Worm (Caenorhabditis elegans) whole organism, dauer: ENCODE results near the gene klo-1.

ENCODE experiments used
- unc-62 ChIP-seq: sonication (generic microtip); optimal IDR thresholded peaks from 2 replicates; lab custom pipeline; 2017; ENCODE audit warnings: missing biosample characterization, missing genetic modification reagents, missing genetic modification characterization

klo-1 gene

ce11 chrIV:7717916-7718315 is 30.1 kb downstream of the klo-1 start, which contains the start of gene F33D4.6:
F33D4.6 (minus strand) TSS chrIV:7718016.
- TF ChIP-seq unc-62 (GFP tag; lab: Kevin White, UChicago) = no peak

ce11 chrIV:7712252-7712651 is 35.8 kb downstream of the klo-1 start:
- TF ChIP-seq unc-62 (GFP tag; lab: Kevin White, UChicago) = no peak

DNA sequence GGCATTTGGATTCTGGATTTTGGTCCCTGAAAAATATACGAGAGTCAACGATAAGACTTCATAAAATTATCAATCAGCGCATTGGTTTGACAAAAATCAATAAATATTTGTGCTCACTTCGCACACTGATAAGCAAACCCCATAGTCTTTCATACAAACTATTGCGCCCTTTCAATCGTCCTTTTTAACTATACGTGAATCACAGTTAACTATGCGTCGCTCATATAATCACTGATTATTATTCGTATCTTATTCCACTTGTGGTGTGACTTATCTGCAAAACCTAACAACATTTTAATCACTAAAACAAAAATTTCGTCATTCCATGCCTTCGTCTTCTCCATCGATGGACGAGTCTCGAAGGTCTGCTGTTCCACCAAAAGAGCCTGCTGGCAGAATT is 37.2 kb downstream of the klo-1 start, which contains the start of gene nhr-8:
TSS of gene nhr-8 (plus strand) at position 160 of the 400 bp plus-strand sequence.
- TF ChIP-seq unc-62 (GFP tag; lab: Kevin White, UChicago) = no peak

ce11 chrIV:7709701-7710100 is 38.3 kb downstream of the klo-1 start, which contains the start of the genes mrpl-1, emc-6 and mrps-24:
mrpl-1 (minus strand) TSS chrIV:7709701.
emc-6 (minus strand) TSS chrIV:7709736.
mrps-24 (plus strand) TSS chrIV:7710045.
- no peak for TF ChIP-seq unc-62 (GFP tag; lab: Kevin White, UChicago)

ce11 chrIV:7706805-7707204 is 41.2 kb downstream of the klo-1 start, which contains the start of gene F33D4.4:
F33D4.4 (minus strand) TSS chrIV:7706905.
- no peak for TF ChIP-seq unc-62 (GFP tag; lab: Kevin White, UChicago)

DNA sequence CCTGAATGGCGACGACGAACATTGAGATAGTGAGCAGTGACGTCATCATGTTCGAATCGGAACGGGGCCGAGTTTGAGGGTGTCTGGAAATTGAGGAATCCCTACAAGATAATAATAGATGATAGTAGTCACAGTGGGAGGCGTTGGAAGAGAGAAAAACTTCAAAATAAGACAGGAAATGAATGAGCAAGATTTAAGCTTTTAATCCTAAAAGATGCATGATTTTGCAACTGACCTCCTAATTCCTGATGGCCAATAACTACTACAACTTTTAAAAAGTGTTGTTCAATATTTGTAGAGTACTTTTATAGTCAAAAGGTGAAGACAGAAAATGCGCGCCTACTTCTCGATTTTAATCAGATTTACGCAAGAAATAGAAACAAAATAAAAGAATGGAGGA is 49.7 kb downstream of the klo-1 start, which contains the start of gene flp-13:
TSS of gene flp-13 (minus strand) at position 101 of the 400 bp plus-strand sequence.
- TF ChIP-seq unc-62 (GFP tag; lab: Kevin White, UChicago) = no peak
